Fruit fly (Drosophila melanogaster) whole organism, embryonic: ENCODE data around the gene CG13053.

ENCODE experiments used
- Atf-2 ChIP-seq: fragments of 200-800 bp; sonication (Bioruptor generic); optimal IDR thresholded peaks from 2 replicates; lab custom pipeline; 2016; ENCODE audit warnings: missing biosample characterization, missing genetic modification characterization
- Atf6 ChIP-seq: fragments of 200-800 bp; sonication (Bioruptor generic); IDR thresholded peaks from 2 replicates; pipeline ENCODE4 v1.3.6; 2022; ENCODE audit warnings: missing biosample characterization, missing genetic modification characterization
- B-H2 ChIP-seq: fragments of 200-800 bp; sonication (Bioruptor generic); optimal IDR thresholded peaks from 2 replicates; lab custom pipeline; 2018; ENCODE audit warnings: missing biosample characterization, mild to moderate bottlenecking, missing genetic modification characterization
- CG11695 ChIP-seq: fragments of 200-800 bp; sonication (Bioruptor generic); IDR thresholded peaks from 3 replicates; pipeline ENCODE4 v1.3.6; 2022; ENCODE audit warnings: missing biosample characterization, missing genetic modification characterization
- CG12769 ChIP-seq: fragments of 200-800 bp; sonication (Bioruptor generic); optimal IDR thresholded peaks from 2 replicates; lab custom pipeline; 2019; ENCODE audit warnings: missing biosample characterization, mild to moderate bottlenecking, missing genetic modification characterization, moderate library complexity
- CG13624 ChIP-seq: fragments of 200-800 bp; sonication (Bioruptor generic); optimal IDR thresholded peaks from 2 replicates; lab custom pipeline; 2016; ENCODE audit warnings: missing biosample characterization, missing genetic modification characterization
- CG15073 ChIP-seq: fragments of 200-800 bp; sonication (Bioruptor generic); optimal IDR thresholded peaks from 2 replicates; lab custom pipeline; 2016; ENCODE audit warnings: missing biosample characterization, missing genetic modification characterization
- CG17568 ChIP-seq: fragments of 200-800 bp; sonication (Bioruptor generic); optimal IDR thresholded peaks from 2 replicates; lab custom pipeline; 2018; ENCODE audit warnings: missing biosample characterization, mild to moderate bottlenecking, missing genetic modification characterization, moderate library complexity
- CG3163 ChIP-seq: fragments of 200-800 bp; sonication (Bioruptor generic); optimal IDR thresholded peaks from 3 replicates; lab custom pipeline; 2016; ENCODE audit warnings: missing biosample characterization, missing genetic modification characterization
- CG32767 ChIP-seq: fragments of 200-800 bp; sonication (Bioruptor generic); IDR thresholded peaks from 2 replicates; pipeline ENCODE4 v1.3.6; 2022; ENCODE audit warnings: missing biosample characterization, missing genetic modification characterization
- CG3726 ChIP-seq: fragments of 200-800 bp; sonication (Bioruptor generic); IDR thresholded peaks from 3 replicates; pipeline ENCODE4, ENCODE4 v1.3.6; 2022; ENCODE audit warnings: missing biosample characterization, missing genetic modification characterization
- CoRest ChIP-seq: fragments of 200-800 bp; sonication (Bioruptor generic); optimal IDR thresholded peaks from 3 replicates; lab custom pipeline; 2018; ENCODE audit warnings: missing biosample characterization, mild to moderate bottlenecking, missing genetic modification characterization, moderate library complexity
- Doc3 ChIP-seq: fragments of 200-800 bp; sonication (Bioruptor generic); IDR thresholded peaks from 3 replicates; pipeline ENCODE4 v1.3.6; 2022; ENCODE audit warnings: missing biosample characterization, missing genetic modification characterization; ENCODE audit not compliant: partially characterized antibody
- Elba2 ChIP-seq: fragments of 200-800 bp; sonication (Bioruptor generic); optimal IDR thresholded peaks from 3 replicates; lab custom pipeline; 2016; ENCODE audit warnings: missing biosample characterization, missing genetic modification characterization
- HLH4C ChIP-seq: fragments of 200-800 bp; sonication (Bioruptor generic); IDR thresholded peaks from 3 replicates; pipeline ENCODE4 v1.3.6; 2022; ENCODE audit warnings: missing biosample characterization, missing genetic modification characterization; ENCODE audit not compliant: partially characterized antibody
- Hmr ChIP-seq: fragments of 200-800 bp; sonication (Bioruptor generic); optimal IDR thresholded peaks from 3 replicates; lab custom pipeline; 2017; ENCODE audit warnings: mild to moderate bottlenecking, missing biosample characterization, missing genetic modification reagents, missing genetic modification characterization
- Hr39 ChIP-seq: fragments of >200 bp; optimal IDR thresholded peaks from 2 replicates; lab custom pipeline; 2017
- Hr51 ChIP-seq, 2 experiments: fragments of 200-800 bp; sonication (Bioruptor generic); optimal IDR thresholded peaks; 2 replicates in 1 of 2; 3 replicates in 1 of 2; lab custom pipeline; 2016 to 2018; ENCODE audit warnings: missing biosample characterization in 2 of 2, missing genetic modification characterization in 2 of 2, mild to moderate bottlenecking in 1 of 2, moderate library complexity in 1 of 2
- MTF-1 ChIP-seq: fragments of 200-800 bp; sonication (Bioruptor generic); optimal IDR thresholded peaks from 2 replicates; lab custom pipeline; 2018; ENCODE audit warnings: missing biosample characterization, mild to moderate bottlenecking, missing genetic modification characterization, borderline replicate concordance
- Meics ChIP-seq: fragments of 200-800 bp; sonication (Bioruptor generic); optimal IDR thresholded peaks from 2 replicates; lab custom pipeline; 2017; ENCODE audit warnings: missing biosample characterization, mild to moderate bottlenecking, missing genetic modification characterization
- NK7.1 ChIP-seq: fragments of 200-800 bp; sonication (Bioruptor generic); optimal IDR thresholded peaks from 3 replicates; lab custom pipeline; 2016; ENCODE audit warnings: missing biosample characterization, missing genetic modification characterization
- Opbp ChIP-seq: fragments of 200-800 bp; sonication (Bioruptor generic); IDR thresholded peaks from 3 replicates; pipeline ENCODE4 v1.3.6; 2022; ENCODE audit warnings: missing biosample characterization, missing genetic modification characterization; ENCODE audit not compliant: partially characterized antibody
- Scr ChIP-seq: fragments of 200-800 bp; sonication (Bioruptor generic); IDR thresholded peaks from 2 replicates; pipeline ENCODE4 v1.3.6; 2022; ENCODE audit warnings: missing biosample characterization, missing genetic modification characterization; ENCODE audit not compliant: partially characterized antibody
- Vsx1 ChIP-seq: fragments of 200-800 bp; sonication (Bioruptor generic); optimal IDR thresholded peaks from 2 replicates; lab custom pipeline; 2017; ENCODE audit warnings: missing biosample characterization, mild to moderate bottlenecking, missing genetic modification characterization, missing genetic modification reagents
- ac ChIP-seq: fragments of 200-800 bp; sonication (Bioruptor generic); optimal IDR thresholded peaks from 3 replicates; lab custom pipeline; 2017; ENCODE audit warnings: missing biosample characterization, mild to moderate bottlenecking, missing genetic modification characterization
- br ChIP-seq: fragments of >200 bp; optimal IDR thresholded peaks from 2 replicates; lab custom pipeline; 2017
- chinmo ChIP-seq: fragments of 200-800 bp; sonication (Bioruptor generic); IDR thresholded peaks from 4 replicates; pipeline ENCODE4 v1.3.6; 2022; ENCODE audit warnings: missing biosample characterization, missing genetic modification characterization; ENCODE audit not compliant: partially characterized antibody
- chn ChIP-seq: fragments of 200-800 bp; sonication (Bioruptor generic); optimal IDR thresholded peaks from 2 replicates; lab custom pipeline; 2016; ENCODE audit warnings: missing biosample characterization, missing genetic modification characterization
- crc ChIP-seq: fragments of 200-800 bp; sonication (Bioruptor generic); optimal IDR thresholded peaks from 2 replicates; lab custom pipeline; 2016; ENCODE audit warnings: missing biosample characterization, missing genetic modification characterization
- da ChIP-seq: fragments of 200-800 bp; sonication (Bioruptor generic); optimal IDR thresholded peaks from 2 replicates; lab custom pipeline; 2016; ENCODE audit warnings: missing biosample characterization, missing genetic modification characterization
- danr ChIP-seq: fragments of 200-800 bp; sonication (Bioruptor generic); IDR thresholded peaks from 2 replicates; pipeline ENCODE4 v1.3.6; 2022; ENCODE audit warnings: missing biosample characterization, missing genetic modification characterization
- gem ChIP-seq: fragments of 200-800 bp; sonication (Bioruptor generic); optimal IDR thresholded peaks from 2 replicates; lab custom pipeline; 2019; ENCODE audit warnings: missing biosample characterization, mild to moderate bottlenecking, missing genetic modification characterization, moderate library complexity
- hb ChIP-seq: fragments of 200-800 bp; sonication (Bioruptor generic); IDR thresholded peaks from 3 replicates; pipeline ENCODE4 v1.3.6; 2022; ENCODE audit warnings: missing biosample characterization, missing genetic modification characterization; ENCODE audit not compliant: partially characterized antibody
- hth ChIP-seq: fragments of >200 bp; optimal IDR thresholded peaks from 2 replicates; lab custom pipeline; 2017; ENCODE audit warnings: inconsistent platforms
- luna ChIP-seq: fragments of 200-800 bp; sonication (Bioruptor generic); optimal IDR thresholded peaks from 2 replicates; lab custom pipeline; 2016; ENCODE audit warnings: missing biosample characterization, missing genetic modification characterization
- mam ChIP-seq: fragments of 200-800 bp; sonication (Bioruptor generic); optimal IDR thresholded peaks from 3 replicates; lab custom pipeline; 2016; ENCODE audit warnings: missing biosample characterization, missing genetic modification characterization
- nau ChIP-seq: fragments of 200-800 bp; sonication (Bioruptor generic); optimal IDR thresholded peaks from 3 replicates; lab custom pipeline; 2017; ENCODE audit warnings: missing biosample characterization, mild to moderate bottlenecking, missing genetic modification characterization, missing genetic modification reagents
- oc ChIP-seq: fragments of 200-800 bp; sonication (Bioruptor generic); optimal IDR thresholded peaks from 2 replicates; lab custom pipeline; 2018; ENCODE audit warnings: missing biosample characterization, mild to moderate bottlenecking, missing genetic modification characterization, moderate library complexity
- pan ChIP-seq, 4 experiments: fragments of >200 bp in 3 of 4; fragments of 200-800 bp in 1 of 4; sonication (Bioruptor generic) in 1 of 4; optimal IDR thresholded peaks in 3 of 4; IDR thresholded peaks in 1 of 4; 2 replicates each; pipeline versions ENCODE4 v1.3.6 to Lab custom; 2017 to 2022; ENCODE audit warnings: missing biosample characterization in 2 of 4, missing genetic modification characterization in 2 of 4, mixed read lengths in 1 of 4
- pum ChIP-seq: fragments of 200-800 bp; sonication (Bioruptor generic); optimal IDR thresholded peaks from 2 replicates; lab custom pipeline; 2016; ENCODE audit warnings: missing biosample characterization, missing genetic modification characterization
- sens-2 ChIP-seq: fragments of 200-800 bp; sonication (Bioruptor generic); IDR thresholded peaks from 2 replicates; pipeline ENCODE4 v1.3.6; 2022; ENCODE audit warnings: missing biosample characterization, missing genetic modification characterization
- sisA ChIP-seq: fragments of 200-800 bp; sonication (Bioruptor generic); IDR thresholded peaks from 2 replicates; pipeline ENCODE4 v1.3.6; 2022; ENCODE audit warnings: missing biosample characterization, missing genetic modification characterization
- slou ChIP-seq: fragments of 200-800 bp; sonication (Bioruptor generic); optimal IDR thresholded peaks from 3 replicates; lab custom pipeline; 2016; ENCODE audit warnings: missing biosample characterization, missing genetic modification characterization
- sr ChIP-seq: fragments of 200-800 bp; sonication (Bioruptor generic); IDR thresholded peaks from 3 replicates; pipeline ENCODE4 v1.3.6; 2022; ENCODE audit warnings: missing biosample characterization, missing genetic modification characterization
- sug ChIP-seq: fragments of 200-800 bp; optimal IDR thresholded peaks from 2 replicates; lab custom pipeline; 2019; ENCODE audit warnings: missing biosample characterization, mild to moderate bottlenecking, missing genetic modification characterization, moderate library complexity
- tap ChIP-seq: fragments of 200-800 bp; optimal IDR thresholded peaks from 3 replicates; lab custom pipeline; 2019; ENCODE audit warnings: missing biosample characterization, mild to moderate bottlenecking, missing genetic modification characterization, moderate library complexity
- unpg ChIP-seq: fragments of 200-800 bp; sonication (Bioruptor generic); optimal IDR thresholded peaks from 3 replicates; lab custom pipeline; 2018; ENCODE audit warnings: missing biosample characterization, mild to moderate bottlenecking, missing genetic modification characterization, moderate library complexity
- wdn ChIP-seq: fragments of 200-800 bp; sonication (Bioruptor generic); IDR thresholded peaks from 2 replicates; pipeline ENCODE4 v1.3.6; 2022; ENCODE audit warnings: missing biosample characterization, missing genetic modification characterization
- zen ChIP-seq: fragments of 200-800 bp; sonication (Bioruptor generic); optimal IDR thresholded peaks from 3 replicates; lab custom pipeline; 2018; ENCODE audit warnings: missing biosample characterization, mild to moderate bottlenecking, missing genetic modification characterization, moderate library complexity

Gene CG13053

dm6 chr3L:16231857-16232256 lies 27.7 kb downstream of the CG13053 start, which contains the start of the genes PDCD-5 and MED10 (continued):
- TF ChIP-seq zen (tag; lab: Kevin White, UChicago) = peak; percentile 36
- no peak for TF ChIP-seq crc (GFP tag; lab: Kevin White, UChicago)
- TF ChIP-seq danr (GFP tag; lab: Robert Waterston, UW) = no peak
- TF ChIP-seq sisA (GFP tag; lab: Robert Waterston, UW) = no peak
- no peak for TF ChIP-seq Hr51 (GFP tag; optimal IDR thresholded peaks at IDR 0.05; lab: Kevin White, UChicago)
- no peak for TF ChIP-seq hth (lab: Kevin White, UChicago)
- TF ChIP-seq gem = no peak
- TF ChIP-seq nau = no peak
- no peak for TF ChIP-seq sr

- no peak for TF ChIP-seq Scr (GFP tag; lab: Robert Waterston, UW)
- no peak for TF ChIP-seq B-H2 (GFP tag; lab: Kevin White, UChicago)
- no peak for TF ChIP-seq Opbp (GFP tag; lab: Robert Waterston, UW)
- peak; percentile 59 for TF ChIP-seq chn
- no peak for TF ChIP-seq luna (GFP tag; lab: Kevin White, UChicago)
- peak; percentile 88 for TF ChIP-seq Meics (GFP tag; lab: Kevin White, UChicago)
- TF ChIP-seq Hr39 (lab: Kevin White, UChicago) = no peak
- peak; percentile 87 for TF ChIP-seq Hmr (GFP tag; lab: Kevin White, UChicago)
- TF ChIP-seq Elba2 (GFP tag; lab: Kevin White, UChicago) = peak; percentile 59
- peak; percentile 74 for TF ChIP-seq sens-2 (GFP tag; lab: Robert Waterston, UW)
- peak; percentile 81 for TF ChIP-seq mam (GFP tag; lab: Kevin White, UChicago)
- TF ChIP-seq hb (GFP tag; lab: Robert Waterston, UW) = no peak
- TF ChIP-seq tap (tag; lab: Kevin White, UChicago) = peak; percentile 77
- TF ChIP-seq CG3163 (GFP tag; lab: Kevin White, UChicago) = peak; percentile 19
- peak; percentile 83 for TF ChIP-seq CG32767 (GFP tag; lab: Robert Waterston, UW)
- TF ChIP-seq MTF-1 (GFP tag; lab: Kevin White, UChicago) = no peak
- TF ChIP-seq sug (tag; lab: Kevin White, UChicago) = peak; percentile 31
- TF ChIP-seq CG17568 (GFP tag; lab: Kevin White, UChicago) = no peak
- TF ChIP-seq wdn (GFP tag; lab: Robert Waterston, UW) = peak; percentile 88
- no peak for TF ChIP-seq ac (GFP tag; lab: Kevin White, UChicago)
- TF ChIP-seq CG15073 (GFP tag; lab: Kevin White, UChicago) = peak; percentile 42
- TF ChIP-seq Doc3 (GFP tag; lab: Robert Waterston, UW) = no peak
- no peak for TF ChIP-seq da (GFP tag; lab: Kevin White, UChicago)
- peak; percentile 89 for TF ChIP-seq CG3726 (GFP tag; lab: Robert Waterston, UW)
- no peak for TF ChIP-seq CG12769 (tag; lab: Kevin White, UChicago)
- TF ChIP-seq pan (optimal IDR thresholded peaks at IDR 0.05; lab: Kevin White, UChicago) = no peak
- peak in 1 of 2 experiments; percentile 95 for TF ChIP-seq pan (GFP tag; optimal IDR thresholded peaks at IDR 0.05 in 1 of 2, IDR thresholded peaks at IDR 0.05 in 1 of 2)
- peak; percentile 88 for TF ChIP-seq CG11695 (GFP tag; lab: Robert Waterston, UW)
- no peak for TF ChIP-seq unpg (GFP tag; lab: Kevin White, UChicago)
- no peak for TF ChIP-seq br
- no peak for TF ChIP-seq NK7.1 (GFP tag; lab: Kevin White, UChicago)
- no peak for TF ChIP-seq Vsx1 (GFP tag; lab: Kevin White, UChicago)
- no peak for TF ChIP-seq HLH4C (GFP tag; lab: Robert Waterston, UW)
- TF ChIP-seq CG13624 = peak; percentile 56
- TF ChIP-seq pum = peak; percentile 55
- peak; percentile 95 for TF ChIP-seq CoRest (tag; lab: Kevin White, UChicago)
- peak; percentile 39 for TF ChIP-seq nau
- no peak for TF ChIP-seq chinmo (GFP tag; lab: Robert Waterston, UW)
- peak; percentile 89 for TF ChIP-seq Atf6 (GFP tag; lab: Robert Waterston, UW)
- peak; percentile 67 for TF ChIP-seq slou
- peak; percentile 47 for TF ChIP-seq Atf-2 (GFP tag; lab: Kevin White, UChicago)
- TF ChIP-seq oc = peak; percentile 78
Measured at dm6 chr3L:16228659-16229205, 30.8 kb downstream of the CG13053 start, which contains the start of gene Tmx3. Gene Tmx3, plus strand, starts transcription at chr3L:16229100.
